Worm (Caenorhabditis elegans): ENCODE results near the gene B0507.1.

DNA sequence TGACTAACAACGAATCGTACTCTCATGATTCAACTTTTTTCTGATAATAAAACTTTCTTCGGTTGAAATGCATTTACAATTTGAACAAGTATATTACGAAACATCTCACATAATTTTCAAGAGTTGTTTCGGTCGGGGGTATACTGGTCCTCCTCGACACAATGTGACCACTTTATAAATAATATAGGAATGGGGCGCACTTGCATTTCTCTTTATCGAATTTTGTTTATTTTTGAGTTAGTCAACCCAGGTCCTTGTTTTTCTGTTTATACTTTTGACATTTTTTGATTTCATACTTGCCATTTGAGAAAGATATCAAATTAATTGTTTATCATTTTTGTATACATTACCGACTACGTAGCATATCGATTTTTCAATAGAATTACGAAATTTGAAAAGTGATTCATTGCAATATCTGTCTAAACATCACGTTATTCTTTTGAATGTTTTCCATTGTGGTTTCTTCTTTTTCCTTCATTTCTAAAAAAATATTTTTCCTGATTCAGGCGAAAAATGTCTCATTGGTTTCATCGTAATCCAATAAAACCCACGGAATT, 2.5 kb upstream of the B0507.1 start, which contains the start of gene B0507.2:
- no peak for TF ChIP-seq nhr-42 (GFP tag; IDR thresholded peaks at IDR 0.05)
- no peak for TF ChIP-seq nhr-6 (tag; optimal IDR thresholded peaks at IDR 0.05)
- TF ChIP-seq nhr-48 (tag; optimal IDR thresholded peaks at IDR 0.05), result no peak
- no peak for TF ChIP-seq lin-39 (tag; optimal IDR thresholded peaks at IDR 0.05)
- TF ChIP-seq fos-1 (tag; optimal IDR thresholded peaks at IDR 0.05), result no peak
- no peak for TF ChIP-seq ceh-32 (tag; optimal IDR thresholded peaks at IDR 0.05; ENCODE audit: poor library complexity)
